Fruit fly (Drosophila melanogaster) whole organism, embryonic: ENCODE data around the gene CG42542.

Source experiments
- Adf1 ChIP-seq: fragments of 200-800 bp; sonication (Bioruptor generic); IDR thresholded peaks from 2 replicates; pipeline ENCODE4 v1.3.6; 2022; ENCODE audit warnings: missing biosample characterization, missing genetic modification characterization
- Asciz ChIP-seq: fragments of 200-800 bp; sonication (Bioruptor generic); optimal IDR thresholded peaks from 2 replicates; lab custom pipeline; 2017; ENCODE audit warnings: missing biosample characterization, mild to moderate bottlenecking, missing genetic modification characterization, missing genetic modification reagents
- CG10321 ChIP-seq: fragments of 200-800 bp; sonication (Bioruptor generic); IDR thresholded peaks from 2 replicates; pipeline ENCODE4 v1.3.6; 2022; ENCODE audit warnings: missing biosample characterization, missing genetic modification characterization
- CG12769 ChIP-seq: fragments of 200-800 bp; sonication (Bioruptor generic); optimal IDR thresholded peaks from 2 replicates; lab custom pipeline; 2019; ENCODE audit warnings: missing biosample characterization, mild to moderate bottlenecking, missing genetic modification characterization, moderate library complexity
- CG13894 ChIP-seq: fragments of 200-800 bp; sonication (Bioruptor generic); optimal IDR thresholded peaks from 3 replicates; lab custom pipeline; 2018; ENCODE audit warnings: missing biosample characterization, mild to moderate bottlenecking, missing genetic modification characterization, moderate library complexity
- CG14860 ChIP-seq: fragments of 200-800 bp; sonication (Bioruptor generic); IDR thresholded peaks from 3 replicates; pipeline ENCODE4 v1.3.6; 2022; ENCODE audit warnings: missing biosample characterization, missing genetic modification characterization; ENCODE audit not compliant: partially characterized antibody
- CG15514 ChIP-seq: fragments of 200-800 bp; sonication (Bioruptor generic); optimal IDR thresholded peaks from 3 replicates; lab custom pipeline; 2017; ENCODE audit warnings: missing biosample characterization, missing genetic modification characterization, mild to moderate bottlenecking, moderate library complexity, missing genetic modification reagents
- CG17912 ChIP-seq: fragments of 200-800 bp; sonication (Bioruptor generic); optimal IDR thresholded peaks from 2 replicates; lab custom pipeline; 2018; ENCODE audit warnings: missing biosample characterization, mild to moderate bottlenecking, missing genetic modification characterization
- CG18764 ChIP-seq: fragments of 200-800 bp; sonication (Bioruptor generic); optimal IDR thresholded peaks from 3 replicates; lab custom pipeline; 2016; ENCODE audit warnings: missing biosample characterization, missing genetic modification characterization
- CG2199 ChIP-seq: fragments of 200-800 bp; sonication (Bioruptor generic); IDR thresholded peaks from 3 replicates; pipeline ENCODE4 v1.3.6; 2022; ENCODE audit warnings: missing biosample characterization, missing genetic modification characterization
- CG2678 ChIP-seq: fragments of 200-800 bp; sonication (Bioruptor generic); optimal IDR thresholded peaks from 3 replicates; lab custom pipeline; 2019; ENCODE audit warnings: missing biosample characterization, mild to moderate bottlenecking, missing genetic modification characterization, moderate library complexity
- CG4360 ChIP-seq: fragments of 200-800 bp; sonication (Bioruptor generic); IDR thresholded peaks from 2 replicates; pipeline ENCODE4 v1.3.6; 2022; ENCODE audit warnings: missing biosample characterization, missing genetic modification characterization
- CG6791 ChIP-seq: fragments of 200-800 bp; sonication (Bioruptor generic); IDR thresholded peaks from 3 replicates; pipeline ENCODE4 v1.3.6; 2022; ENCODE audit warnings: missing biosample characterization, missing genetic modification characterization; ENCODE audit not compliant: partially characterized antibody
- CG8290 ChIP-seq, 3 experiments: fragments of 200-800 bp; sonication (Bioruptor generic); optimal IDR thresholded peaks; 2 replicates each; lab custom pipeline; 2016 to 2019; ENCODE audit warnings: missing biosample characterization in 3 of 3, missing genetic modification characterization in 3 of 3, mild to moderate bottlenecking in 2 of 3, moderate library complexity in 1 of 3
- CG8924 ChIP-seq: fragments of 200-800 bp; optimal IDR thresholded peaks from 3 replicates; lab custom pipeline; 2019; ENCODE audit warnings: missing biosample characterization, mild to moderate bottlenecking, missing genetic modification characterization, moderate library complexity
- Dfd ChIP-seq, 2 experiments: fragments of >200 bp; optimal IDR thresholded peaks; 2 replicates each; lab custom pipeline; 2017; ENCODE audit warnings: missing biosample characterization in 2 of 2, missing genetic modification characterization in 2 of 2
- Dll ChIP-seq: fragments of 200-800 bp; sonication (Bioruptor generic); IDR thresholded peaks from 4 replicates; pipeline ENCODE4 v1.3.6; 2022; ENCODE audit warnings: missing biosample characterization, missing genetic modification characterization; ENCODE audit not compliant: partially characterized antibody
- E2f2 ChIP-seq: fragments of 200-800 bp; sonication (Bioruptor generic); IDR thresholded peaks from 2 replicates; pipeline ENCODE4 v1.3.6; 2022; ENCODE audit warnings: missing biosample characterization, missing genetic modification characterization
- Eip74EF ChIP-seq, 2 experiments: fragments of 200-800 bp in 1 of 2; fragments of >200 bp in 1 of 2; sonication (Bioruptor generic) in 1 of 2; optimal IDR thresholded peaks; 2 replicates each; lab custom pipeline; 2017 to 2019; ENCODE audit warnings: missing biosample characterization in 2 of 2, missing genetic modification characterization in 2 of 2, mild to moderate bottlenecking in 1 of 2, moderate library complexity in 1 of 2
- H2.0 ChIP-seq: fragments of 200-800 bp; sonication (Bioruptor generic); IDR thresholded peaks from 2 replicates; pipeline ENCODE4 v1.3.6; 2022; ENCODE audit warnings: missing biosample characterization, missing genetic modification characterization
- HmgZ ChIP-seq: fragments of 200-800 bp; sonication (Bioruptor generic); optimal IDR thresholded peaks from 2 replicates; lab custom pipeline; 2018; ENCODE audit warnings: missing biosample characterization, mild to moderate bottlenecking, missing genetic modification characterization
- Hr78 ChIP-seq, 2 experiments: fragments of 200-800 bp in 1 of 2; fragments of >200 bp in 1 of 2; sonication (Bioruptor generic) in 1 of 2; optimal IDR thresholded peaks; 2 replicates each; lab custom pipeline; 2017 to 2019; ENCODE audit warnings: missing biosample characterization in 2 of 2, missing genetic modification characterization in 2 of 2, mild to moderate bottlenecking in 1 of 2, moderate library complexity in 1 of 2
- Kr ChIP-seq: fragments of 200-800 bp; sonication (Bioruptor generic); optimal IDR thresholded peaks from 2 replicates; lab custom pipeline; 2017; ENCODE audit warnings: missing biosample characterization, mild to moderate bottlenecking, missing genetic modification characterization
- PHDP ChIP-seq: fragments of 200-800 bp; sonication (Bioruptor generic); optimal IDR thresholded peaks from 3 replicates; lab custom pipeline; 2018; ENCODE audit warnings: missing biosample characterization, mild to moderate bottlenecking, missing genetic modification characterization, moderate library complexity
- Poxn ChIP-seq: fragments of 200-800 bp; sonication (Bioruptor generic); IDR thresholded peaks from 2 replicates; pipeline ENCODE4 v1.3.6; 2022; ENCODE audit warnings: missing biosample characterization, missing genetic modification characterization
- Six4 ChIP-seq: fragments of 200-800 bp; sonication (Bioruptor generic); optimal IDR thresholded peaks from 2 replicates; lab custom pipeline; 2016; ENCODE audit warnings: missing biosample characterization, missing genetic modification characterization
- Sry-δ ChIP-seq: fragments of 200-800 bp; sonication (Bioruptor generic); optimal IDR thresholded peaks from 2 replicates; lab custom pipeline; 2016; ENCODE audit warnings: missing biosample characterization, missing genetic modification characterization
- TFAM ChIP-seq: fragments of 200-800 bp; sonication (Bioruptor generic); optimal IDR thresholded peaks from 2 replicates; lab custom pipeline; 2017; ENCODE audit warnings: missing biosample characterization, missing genetic modification characterization, inconsistent platforms
- amos ChIP-seq: fragments of 200-800 bp; sonication (Bioruptor generic); IDR thresholded peaks from 2 replicates; pipeline ENCODE4 v1.3.6; 2022; ENCODE audit warnings: missing biosample characterization, missing genetic modification characterization; ENCODE audit not compliant: partially characterized antibody
- bbx ChIP-seq: fragments of 200-800 bp; sonication (Bioruptor generic); IDR thresholded peaks from 2 replicates; pipeline ENCODE4 v1.3.6; 2022; ENCODE audit warnings: missing biosample characterization, missing genetic modification characterization; ENCODE audit not compliant: partially characterized antibody
- bsh ChIP-seq, 2 experiments: fragments of 200-800 bp; sonication (Bioruptor generic); optimal IDR thresholded peaks; 2 replicates each; lab custom pipeline; 2017 to 2018; ENCODE audit warnings: mild to moderate bottlenecking in 2 of 2, missing biosample characterization in 2 of 2, missing genetic modification characterization in 2 of 2, moderate library complexity in 1 of 2
- cg ChIP-seq: fragments of 200-800 bp; sonication (Bioruptor generic); optimal IDR thresholded peaks from 3 replicates; lab custom pipeline; 2019; ENCODE audit warnings: missing biosample characterization, mild to moderate bottlenecking, missing genetic modification characterization, moderate library complexity
- dm ChIP-seq: fragments of 200-800 bp; sonication (Bioruptor generic); optimal IDR thresholded peaks from 3 replicates; lab custom pipeline; 2016; ENCODE audit warnings: missing biosample characterization, missing genetic modification characterization
- exex ChIP-seq: fragments of 200-800 bp; sonication (Bioruptor generic); optimal IDR thresholded peaks from 4 replicates; lab custom pipeline; 2018; ENCODE audit warnings: missing biosample characterization, mild to moderate bottlenecking, missing genetic modification characterization, moderate library complexity
- fd102C ChIP-seq: fragments of 200-800 bp; sonication (Bioruptor generic); optimal IDR thresholded peaks from 2 replicates; lab custom pipeline; 2018; ENCODE audit warnings: missing biosample characterization, mild to moderate bottlenecking, missing genetic modification characterization, moderate library complexity
- h ChIP-seq: fragments of >200 bp; optimal IDR thresholded peaks from 2 replicates; lab custom pipeline; 2017
- hkb ChIP-seq, 2 experiments: fragments of 200-800 bp in 1 of 2; fragments of >200 bp in 1 of 2; sonication (Bioruptor generic) in 1 of 2; IDR thresholded peaks in 1 of 2; optimal IDR thresholded peaks in 1 of 2; 2 replicates each; pipeline versions ENCODE4 v1.3.6 to Lab custom; 2017 to 2022; ENCODE audit warnings: missing biosample characterization in 1 of 2, missing genetic modification characterization in 1 of 2
- kay ChIP-seq: fragments of 200-800 bp; sonication (Bioruptor generic); optimal IDR thresholded peaks from 2 replicates; lab custom pipeline; 2016; ENCODE audit warnings: missing biosample characterization, missing genetic modification characterization
- lilli ChIP-seq: fragments of 200-800 bp; sonication (Bioruptor generic); optimal IDR thresholded peaks from 3 replicates; lab custom pipeline; 2016; ENCODE audit warnings: missing biosample characterization, missing genetic modification characterization
- luna ChIP-seq: fragments of 200-800 bp; sonication (Bioruptor generic); optimal IDR thresholded peaks from 2 replicates; lab custom pipeline; 2016; ENCODE audit warnings: missing biosample characterization, missing genetic modification characterization
- nmo ChIP-seq: fragments of 200-800 bp; sonication (Bioruptor generic); optimal IDR thresholded peaks from 2 replicates; lab custom pipeline; 2018; ENCODE audit warnings: missing biosample characterization, mild to moderate bottlenecking, missing genetic modification characterization, moderate library complexity
- oc ChIP-seq: fragments of 200-800 bp; sonication (Bioruptor generic); optimal IDR thresholded peaks from 2 replicates; lab custom pipeline; 2018; ENCODE audit warnings: missing biosample characterization, mild to moderate bottlenecking, missing genetic modification characterization, moderate library complexity
- ro ChIP-seq: fragments of 200-800 bp; sonication (Bioruptor generic); IDR thresholded peaks from 2 replicates; pipeline ENCODE4 v1.3.6; 2022; ENCODE audit warnings: missing biosample characterization, missing genetic modification characterization
- seq ChIP-seq: fragments of 200-800 bp; sonication (Bioruptor generic); IDR thresholded peaks from 2 replicates; pipeline ENCODE4 v1.3.6; 2022; ENCODE audit warnings: missing biosample characterization, missing genetic modification characterization
- tll ChIP-seq, 2 experiments: fragments of 200-800 bp in 1 of 2; fragments of >200 bp in 1 of 2; sonication (Bioruptor generic) in 1 of 2; optimal IDR thresholded peaks; 2 replicates each; lab custom pipeline; 2017 to 2019; ENCODE audit warnings: missing biosample characterization in 2 of 2, missing genetic modification characterization in 2 of 2, mild to moderate bottlenecking in 1 of 2, moderate library complexity in 1 of 2
- twi ChIP-seq: fragments of 200-800 bp; optimal IDR thresholded peaks from 2 replicates; lab custom pipeline; 2019; ENCODE audit warnings: missing biosample characterization, mild to moderate bottlenecking, missing genetic modification characterization, moderate library complexity
- usp ChIP-seq: fragments of >200 bp; optimal IDR thresholded peaks from 2 replicates; lab custom pipeline; 2017; ENCODE audit warnings: missing biosample characterization, missing genetic modification characterization
- vvl ChIP-seq: fragments of 200-800 bp; sonication (Bioruptor generic); IDR thresholded peaks from 2 replicates; pipeline ENCODE4 v1.3.6; 2022; ENCODE audit warnings: missing biosample characterization, missing genetic modification characterization

CG42542 gene

dm6 chr3R:15243452-15243851 is 47.1 kb downstream of the CG42542 start (continued):
- TF ChIP-seq CG8924 (tag; lab: Kevin White, UChicago): peak; percentile 13
- TF ChIP-seq CG4360 (GFP tag; lab: Robert Waterston, UW): no peak
- TF ChIP-seq Hr78 (GFP tag; optimal IDR thresholded peaks at IDR 0.05; lab: Kevin White, UChicago): peak in 1 of 2 experiments; percentile 68
- TF ChIP-seq bbx (GFP tag; lab: Robert Waterston, UW): peak; percentile 17; the same call in 1 of the 2 replicates
- TF ChIP-seq H2.0 (GFP tag; lab: Robert Waterston, UW): no peak
- 0 out of 3 replicates have a peak, but pooled peaks have one; percentile 6 for TF ChIP-seq CG6791 (GFP tag; lab: Robert Waterston, UW)
- peak in 1 of 2 experiments; percentile 16 for TF ChIP-seq tll (GFP tag; optimal IDR thresholded peaks at IDR 0.05; lab: Kevin White, UChicago)
- no peak for TF ChIP-seq fd102C (GFP tag; lab: Kevin White, UChicago)
- peak; percentile 43; the same call in 1 of the 2 replicates for TF ChIP-seq Adf1 (GFP tag; lab: Robert Waterston, UW)
- TF ChIP-seq hkb (optimal IDR thresholded peaks at IDR 0.05; lab: Kevin White, UChicago): no peak
- TF ChIP-seq hkb (GFP tag; IDR thresholded peaks at IDR 0.05; lab: Robert Waterston, UW): peak; percentile 17; the same call in 1 of the 2 replicates
- peak; percentile 36; the same call in 1 of the 2 replicates for TF ChIP-seq amos (GFP tag; lab: Robert Waterston, UW)
- TF ChIP-seq CG2678 (tag; lab: Kevin White, UChicago): no peak
- no peak for TF ChIP-seq Eip74EF (GFP tag; optimal IDR thresholded peaks at IDR 0.05; lab: Kevin White, UChicago)
- peak; percentile 25 for TF ChIP-seq oc (tag; lab: Kevin White, UChicago)
- TF ChIP-seq twi (tag; lab: Kevin White, UChicago): peak; percentile 40
- peak; percentile 9 for TF ChIP-seq CG15514
- no peak for TF ChIP-seq ro (GFP tag; lab: Robert Waterston, UW)
- no peak for TF ChIP-seq CG18764
- TF ChIP-seq h: no peak
- peak; percentile 28; the same call in 1 of the 4 replicates for TF ChIP-seq Dll (GFP tag; lab: Robert Waterston, UW)
- TF ChIP-seq kay: no peak
- no peak for TF ChIP-seq Asciz (GFP tag; lab: Kevin White, UChicago)
- peak; percentile 10 for TF ChIP-seq CG13894 (tag; lab: Kevin White, UChicago)
- TF ChIP-seq TFAM (GFP tag; lab: Kevin White, UChicago): no peak
- no peak for TF ChIP-seq Dfd (GFP tag; optimal IDR thresholded peaks at IDR 0.05; lab: Kevin White, UChicago)
- peak; percentile 98 for TF ChIP-seq cg (GFP tag; lab: Kevin White, UChicago)
- no peak for TF ChIP-seq exex (tag; lab: Kevin White, UChicago)
- no peak for TF ChIP-seq Poxn (GFP tag; lab: Robert Waterston, UW)
- TF ChIP-seq luna: no peak
- TF ChIP-seq CG10321: peak; percentile 97
- TF ChIP-seq CG12769 (tag; lab: Kevin White, UChicago): peak; percentile 41
- no peak for TF ChIP-seq seq (GFP tag; lab: Robert Waterston, UW)
- TF ChIP-seq PHDP (tag; lab: Kevin White, UChicago): peak; percentile 11
- TF ChIP-seq HmgZ (tag; lab: Kevin White, UChicago): peak; percentile 57
- no peak for TF ChIP-seq usp (GFP tag; lab: Kevin White, UChicago)
- TF ChIP-seq E2f2 (GFP tag; lab: Robert Waterston, UW): 0 out of 2 replicates have a peak, but pooled peaks have one; percentile 20
- no peak for TF ChIP-seq Sry-δ (GFP tag; lab: Kevin White, UChicago)
- peak; percentile 94 for TF ChIP-seq dm
- no peak for TF ChIP-seq bsh (GFP tag; optimal IDR thresholded peaks at IDR 0.05; lab: Kevin White, UChicago)
- peak; percentile 68 for TF ChIP-seq CG17912 (GFP tag; lab: Kevin White, UChicago)
- TF ChIP-seq Kr: peak; percentile 30
- no peak for TF ChIP-seq Six4 (GFP tag; lab: Kevin White, UChicago)
- TF ChIP-seq CG2199 (GFP tag; lab: Robert Waterston, UW): 0 out of 3 replicates have a peak, but pooled peaks have one; percentile 37
- peak; percentile 15 for TF ChIP-seq nmo (GFP tag; lab: Kevin White, UChicago)
- peak; percentile 30 for TF ChIP-seq lilli
- TF ChIP-seq vvl: 0 out of 2 replicates have a peak, but pooled peaks have one; percentile 35
- TF ChIP-seq CG14860 (GFP tag; lab: Robert Waterston, UW): no peak
- TF ChIP-seq CG8290 (GFP tag; optimal IDR thresholded peaks at IDR 0.05; lab: Kevin White, UChicago): no peak
- peak in 1 of 2 experiments; percentile 29 for TF ChIP-seq CG8290 (tag; optimal IDR thresholded peaks at IDR 0.05; lab: Kevin White, UChicago)
